Fruit fly (Drosophila melanogaster) whole organism, embryonic: ENCODE results near the gene Arf4.

Source experiments
- Bgb ChIP-seq: fragments of 200-800 bp; sonication (Bioruptor generic); IDR thresholded peaks from 2 replicates; pipeline ENCODE4 v1.3.6; 2022; ENCODE audit warnings: missing biosample characterization, missing genetic modification characterization; ENCODE audit not compliant: partially characterized antibody
- BtbVII ChIP-seq: fragments of 200-800 bp; sonication (Bioruptor generic); optimal IDR thresholded peaks from 3 replicates; lab custom pipeline; 2017; ENCODE audit warnings: missing biosample characterization, mild to moderate bottlenecking, missing genetic modification characterization
- CG10274 ChIP-seq: fragments of 200-800 bp; sonication (Bioruptor generic); optimal IDR thresholded peaks from 3 replicates; lab custom pipeline; 2017; ENCODE audit warnings: missing biosample characterization, mild to moderate bottlenecking, missing genetic modification characterization
- CG12236 ChIP-seq: fragments of 200-800 bp; sonication (Bioruptor generic); optimal IDR thresholded peaks from 2 replicates; lab custom pipeline; 2016; ENCODE audit warnings: missing biosample characterization, missing genetic modification characterization
- CG13287 ChIP-seq: fragments of 200-800 bp; sonication (Bioruptor generic); IDR thresholded peaks from 2 replicates; pipeline ENCODE4 v1.3.6; 2022; ENCODE audit warnings: missing biosample characterization, missing genetic modification characterization; ENCODE audit not compliant: partially characterized antibody
- CG13424 ChIP-seq: fragments of 200-800 bp; sonication (Bioruptor generic); optimal IDR thresholded peaks from 2 replicates; lab custom pipeline; 2019; ENCODE audit warnings: missing biosample characterization, mild to moderate bottlenecking, missing genetic modification characterization, moderate library complexity
- CG14860 ChIP-seq: fragments of 200-800 bp; sonication (Bioruptor generic); IDR thresholded peaks from 3 replicates; pipeline ENCODE4 v1.3.6; 2022; ENCODE audit warnings: missing biosample characterization, missing genetic modification characterization; ENCODE audit not compliant: partially characterized antibody
- CG16813 ChIP-seq: fragments of 200-800 bp; sonication (Bioruptor generic); IDR thresholded peaks from 3 replicates; pipeline ENCODE4 v1.3.6; 2022; ENCODE audit warnings: missing biosample characterization, missing genetic modification characterization; ENCODE audit not compliant: partially characterized antibody
- CG17361 ChIP-seq: fragments of 200-800 bp; sonication (Bioruptor generic); IDR thresholded peaks from 3 replicates; pipeline ENCODE4 v1.3.6; 2022; ENCODE audit warnings: missing biosample characterization, missing genetic modification characterization
- CG17568 ChIP-seq: fragments of 200-800 bp; sonication (Bioruptor generic); optimal IDR thresholded peaks from 2 replicates; lab custom pipeline; 2018; ENCODE audit warnings: missing biosample characterization, mild to moderate bottlenecking, missing genetic modification characterization, moderate library complexity
- CG2116 ChIP-seq: fragments of 200-800 bp; sonication (Bioruptor generic); optimal IDR thresholded peaks from 3 replicates; lab custom pipeline; 2018; ENCODE audit warnings: missing biosample characterization, mild to moderate bottlenecking, missing genetic modification characterization
- CG2199 ChIP-seq: fragments of 200-800 bp; sonication (Bioruptor generic); IDR thresholded peaks from 3 replicates; pipeline ENCODE4 v1.3.6; 2022; ENCODE audit warnings: missing biosample characterization, missing genetic modification characterization
- CG2712 ChIP-seq: fragments of 200-800 bp; optimal IDR thresholded peaks from 3 replicates; lab custom pipeline; 2019; ENCODE audit warnings: missing biosample characterization, mild to moderate bottlenecking, missing genetic modification characterization, moderate library complexity
- CG30403 ChIP-seq: fragments of 200-800 bp; sonication (Bioruptor generic); optimal IDR thresholded peaks from 3 replicates; lab custom pipeline; 2016; ENCODE audit warnings: missing biosample characterization, missing genetic modification characterization
- CG33213 ChIP-seq: fragments of 200-800 bp; sonication (Bioruptor generic); optimal IDR thresholded peaks from 3 replicates; lab custom pipeline; 2016; ENCODE audit warnings: missing biosample characterization, missing genetic modification characterization
- CG34224 ChIP-seq: fragments of 200-800 bp; sonication (Bioruptor generic); IDR thresholded peaks from 3 replicates; pipeline ENCODE4 v1.3.6; 2022; ENCODE audit warnings: missing biosample characterization, missing genetic modification characterization; ENCODE audit not compliant: partially characterized antibody
- CG5953 ChIP-seq: fragments of 200-800 bp; sonication (Bioruptor generic); IDR thresholded peaks from 2 replicates; pipeline ENCODE4 v1.3.6; 2022; ENCODE audit warnings: missing biosample characterization, missing genetic modification characterization
- CG6791 ChIP-seq: fragments of 200-800 bp; sonication (Bioruptor generic); IDR thresholded peaks from 3 replicates; pipeline ENCODE4 v1.3.6; 2022; ENCODE audit warnings: missing biosample characterization, missing genetic modification characterization; ENCODE audit not compliant: partially characterized antibody
- CG8290 ChIP-seq, 3 experiments: fragments of 200-800 bp; sonication (Bioruptor generic); optimal IDR thresholded peaks; 2 replicates each; lab custom pipeline; 2016 to 2019; ENCODE audit warnings: missing biosample characterization in 3 of 3, missing genetic modification characterization in 3 of 3, mild to moderate bottlenecking in 2 of 3, moderate library complexity in 1 of 3
- CTCF ChIP-seq: fragments of 200-800 bp; sonication (Bioruptor generic); optimal IDR thresholded peaks from 2 replicates; lab custom pipeline; 2017; ENCODE audit warnings: missing biosample characterization, mild to moderate bottlenecking, missing genetic modification characterization, moderate library complexity
- Dbx ChIP-seq: fragments of 200-800 bp; sonication (Bioruptor generic); IDR thresholded peaks from 3 replicates; pipeline ENCODE4 v1.3.6; 2022; ENCODE audit warnings: missing biosample characterization, missing genetic modification characterization
- Dll ChIP-seq: fragments of 200-800 bp; sonication (Bioruptor generic); IDR thresholded peaks from 4 replicates; pipeline ENCODE4 v1.3.6; 2022; ENCODE audit warnings: missing biosample characterization, missing genetic modification characterization; ENCODE audit not compliant: partially characterized antibody
- Doc3 ChIP-seq: fragments of 200-800 bp; sonication (Bioruptor generic); IDR thresholded peaks from 3 replicates; pipeline ENCODE4 v1.3.6; 2022; ENCODE audit warnings: missing biosample characterization, missing genetic modification characterization; ENCODE audit not compliant: partially characterized antibody
- Dp ChIP-seq: fragments of 200-800 bp; sonication (Bioruptor generic); optimal IDR thresholded peaks from 2 replicates; lab custom pipeline; 2018; ENCODE audit warnings: missing biosample characterization, mild to moderate bottlenecking, missing genetic modification characterization, moderate library complexity
- Dref ChIP-seq: fragments of 200-800 bp; sonication (Bioruptor generic); IDR thresholded peaks from 2 replicates; pipeline ENCODE4 v1.3.6; 2022; ENCODE audit warnings: missing biosample characterization, missing genetic modification characterization
- E2f2 ChIP-seq: fragments of 200-800 bp; sonication (Bioruptor generic); IDR thresholded peaks from 2 replicates; pipeline ENCODE4 v1.3.6; 2022; ENCODE audit warnings: missing biosample characterization, missing genetic modification characterization
- Ets97D ChIP-seq: fragments of 200-800 bp; sonication (Bioruptor generic); optimal IDR thresholded peaks from 3 replicates; lab custom pipeline; 2016; ENCODE audit warnings: missing biosample characterization, missing genetic modification characterization
- H15 ChIP-seq: fragments of 200-800 bp; sonication (Bioruptor generic); IDR thresholded peaks from 3 replicates; pipeline ENCODE4 v1.3.6; 2022; ENCODE audit warnings: missing biosample characterization, missing genetic modification characterization
- Lhr ChIP-seq: fragments of 200-800 bp; sonication (Bioruptor generic); optimal IDR thresholded peaks from 3 replicates; lab custom pipeline; 2017; ENCODE audit warnings: mild to moderate bottlenecking, missing biosample characterization, missing genetic modification reagents, missing genetic modification characterization
- Pdp1 ChIP-seq, 2 experiments: fragments of 200-800 bp; sonication (Bioruptor generic); optimal IDR thresholded peaks; 3 replicates each; lab custom pipeline; 2016; ENCODE audit warnings: missing biosample characterization in 2 of 2, missing genetic modification characterization in 2 of 2, mild to moderate bottlenecking in 1 of 2, moderate library complexity in 1 of 2
- Scr ChIP-seq: fragments of 200-800 bp; sonication (Bioruptor generic); IDR thresholded peaks from 2 replicates; pipeline ENCODE4 v1.3.6; 2022; ENCODE audit warnings: missing biosample characterization, missing genetic modification characterization; ENCODE audit not compliant: partially characterized antibody
- Sry-δ ChIP-seq: fragments of 200-800 bp; sonication (Bioruptor generic); optimal IDR thresholded peaks from 2 replicates; lab custom pipeline; 2016; ENCODE audit warnings: missing biosample characterization, missing genetic modification characterization
- ash1 ChIP-seq: fragments of 200-800 bp; sonication (Bioruptor generic); optimal IDR thresholded peaks from 2 replicates; lab custom pipeline; 2018; ENCODE audit warnings: missing biosample characterization, mild to moderate bottlenecking, missing genetic modification characterization
- bowl ChIP-seq: fragments of 200-800 bp; sonication (Bioruptor generic); IDR thresholded peaks from 2 replicates; pipeline ENCODE4 v1.3.6; 2022; ENCODE audit warnings: missing biosample characterization, missing genetic modification characterization
- croc ChIP-seq: fragments of 200-800 bp; sonication (Bioruptor generic); conservative IDR thresholded peaks from 3 replicates; pipeline ENCODE4 v1.3.6; 2022; ENCODE audit warnings: missing biosample characterization, missing genetic modification characterization
- dati ChIP-seq: fragments of 200-800 bp; sonication (Bioruptor generic); IDR thresholded peaks from 2 replicates; pipeline ENCODE4 v1.3.6; 2022; ENCODE audit warnings: missing biosample characterization, missing genetic modification characterization
- gfzf ChIP-seq: fragments of 200-800 bp; sonication (Bioruptor generic); optimal IDR thresholded peaks from 2 replicates; lab custom pipeline; 2016; ENCODE audit warnings: missing biosample characterization, mild to moderate bottlenecking, missing genetic modification characterization, moderate library complexity
- gro ChIP-seq: fragments of 200-800 bp; sonication (Bioruptor generic); optimal IDR thresholded peaks from 2 replicates; lab custom pipeline; 2016; ENCODE audit warnings: missing biosample characterization, missing genetic modification characterization
- inv ChIP-seq: fragments of 200-800 bp; sonication (Bioruptor generic); IDR thresholded peaks from 2 replicates; pipeline ENCODE4 v1.3.6; 2022; ENCODE audit warnings: missing biosample characterization, missing genetic modification characterization; ENCODE audit not compliant: partially characterized antibody
- knrl ChIP-seq: fragments of 200-800 bp; sonication (Bioruptor generic); IDR thresholded peaks from 3 replicates; pipeline ENCODE4 v1.3.6; 2022; ENCODE audit warnings: missing biosample characterization, missing genetic modification characterization; ENCODE audit not compliant: partially characterized antibody
- mld ChIP-seq: fragments of 200-800 bp; sonication (Bioruptor generic); IDR thresholded peaks from 3 replicates; pipeline ENCODE4 v1.3.6; 2022; ENCODE audit warnings: missing biosample characterization, missing genetic modification characterization; ENCODE audit not compliant: partially characterized antibody
- nerfin-2 ChIP-seq: fragments of 200-800 bp; sonication (Bioruptor generic); IDR thresholded peaks from 2 replicates; pipeline ENCODE4 v1.3.6; 2022; ENCODE audit warnings: missing biosample characterization, missing genetic modification characterization; ENCODE audit not compliant: partially characterized antibody
- pzg ChIP-seq: fragments of 200-800 bp; sonication (Bioruptor generic); optimal IDR thresholded peaks from 3 replicates; lab custom pipeline; 2018; ENCODE audit warnings: missing biosample characterization, mild to moderate bottlenecking, missing genetic modification characterization, moderate library complexity
- sna ChIP-seq: fragments of 200-800 bp; sonication (Bioruptor generic); IDR thresholded peaks from 2 replicates; pipeline ENCODE4 v1.3.6; 2022; ENCODE audit warnings: missing biosample characterization, missing genetic modification characterization; ENCODE audit not compliant: partially characterized antibody
- tna ChIP-seq: fragments of 200-800 bp; sonication (Bioruptor generic); IDR thresholded peaks from 2 replicates; pipeline ENCODE4 v1.3.6; 2022; ENCODE audit warnings: missing biosample characterization, missing genetic modification characterization; ENCODE audit not compliant: partially characterized antibody
- trem ChIP-seq: fragments of 200-800 bp; optimal IDR thresholded peaks from 3 replicates; lab custom pipeline; 2019; ENCODE audit warnings: missing biosample characterization, mild to moderate bottlenecking, missing genetic modification characterization, moderate library complexity
- unc-4 ChIP-seq: fragments of 200-800 bp; sonication (Bioruptor generic); IDR thresholded peaks from 2 replicates; pipeline ENCODE4 v1.3.6; 2022; ENCODE audit warnings: missing biosample characterization, missing genetic modification characterization; ENCODE audit not compliant: partially characterized antibody

Arf4 gene

DNA sequence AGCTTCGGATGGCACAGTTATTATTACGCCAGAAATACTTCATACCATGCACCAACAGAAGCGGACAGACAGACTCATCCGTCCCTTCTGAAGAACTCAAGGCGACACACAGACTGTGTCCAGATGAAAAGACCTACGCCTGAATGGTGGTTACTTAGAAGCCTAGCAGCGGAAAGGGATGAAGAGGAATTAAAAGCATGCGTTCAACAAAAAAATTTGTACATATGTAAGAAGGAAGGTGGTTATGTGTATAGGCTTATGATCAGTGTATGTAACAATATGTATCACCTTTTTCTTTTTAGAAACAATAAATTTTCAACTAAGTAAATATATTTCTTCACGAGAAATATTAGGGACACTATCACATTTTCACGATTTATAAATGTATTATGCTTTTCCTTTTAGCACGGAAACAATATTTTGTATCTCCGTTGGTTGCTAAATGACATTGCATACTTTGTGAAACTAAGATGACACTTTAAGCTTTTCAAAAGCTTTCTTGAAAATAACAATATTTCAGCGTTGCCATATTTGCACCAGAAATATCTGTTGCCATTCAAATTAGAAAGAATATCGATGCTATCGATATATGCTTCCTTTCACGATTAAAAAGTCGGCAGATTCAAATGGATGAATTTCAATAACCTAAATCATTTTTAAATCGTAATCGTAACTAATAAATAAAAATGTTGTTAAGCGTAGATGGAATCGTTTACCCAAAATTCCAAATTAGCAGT, 39.5 kb upstream of the Arf4 start, which contains the start of gene Actbeta (continued):
- peak; percentile 4 for TF ChIP-seq CG13424
- TF ChIP-seq BtbVII (GFP tag; lab: Kevin White, UChicago), result no peak
- TF ChIP-seq Sry-δ (GFP tag; lab: Kevin White, UChicago), result peak; percentile 75
- peak; percentile 4 for TF ChIP-seq CG2712 (tag; lab: Kevin White, UChicago)
- peak; percentile 46 for TF ChIP-seq CG2116 (GFP tag; lab: Kevin White, UChicago)
- TF ChIP-seq bowl, result no peak
- TF ChIP-seq CG12236 (GFP tag; lab: Kevin White, UChicago), result no peak
- TF ChIP-seq Scr (GFP tag; lab: Robert Waterston, UW), result peak; percentile 87
- peak; percentile 87 for TF ChIP-seq sna (GFP tag; lab: Robert Waterston, UW)
- TF ChIP-seq croc (GFP tag; lab: Robert Waterston, UW), result no peak
- TF ChIP-seq CG13287 (GFP tag; lab: Robert Waterston, UW), result peak; percentile 95
- no peak for TF ChIP-seq dati
- peak; percentile 80 for TF ChIP-seq nerfin-2 (GFP tag; lab: Robert Waterston, UW)
- peak; percentile 11 for TF ChIP-seq gfzf (GFP tag; lab: Kevin White, UChicago)
- TF ChIP-seq CG30403 (GFP tag; lab: Kevin White, UChicago), result no peak
- TF ChIP-seq CG6791 (GFP tag; lab: Robert Waterston, UW), result peak; percentile 91
- peak in 1 of 2 experiments; percentile 7 for TF ChIP-seq Pdp1 (GFP tag; optimal IDR thresholded peaks at IDR 0.05; lab: Kevin White, UChicago)
- TF ChIP-seq CG17361 (GFP tag; lab: Robert Waterston, UW), result 0 out of 3 replicates have a peak, but pooled peaks have one; percentile 20
- peak; percentile 24 for TF ChIP-seq CG8290 (GFP tag; optimal IDR thresholded peaks at IDR 0.05; lab: Kevin White, UChicago)
- TF ChIP-seq CG8290 (tag; optimal IDR thresholded peaks at IDR 0.05; lab: Kevin White, UChicago), result peak in 1 of 2 experiments; percentile 20
- no peak for TF ChIP-seq CG17568 (GFP tag; lab: Kevin White, UChicago)
- TF ChIP-seq knrl (GFP tag; lab: Robert Waterston, UW), result peak; percentile 90; the same call in 2 of the 3 replicates
- TF ChIP-seq gro (GFP tag; lab: Kevin White, UChicago), result peak; percentile 24
- TF ChIP-seq unc-4 (GFP tag; lab: Robert Waterston, UW), result peak; percentile 93
- TF ChIP-seq CTCF (GFP tag; lab: Kevin White, UChicago), result peak; percentile 55
- TF ChIP-seq pzg (GFP tag; lab: Kevin White, UChicago), result peak; percentile 81
- TF ChIP-seq Dll (GFP tag; lab: Robert Waterston, UW), result peak; percentile 91
- peak; percentile 86 for TF ChIP-seq Dp
- peak; percentile 95 for TF ChIP-seq Bgb (GFP tag; lab: Robert Waterston, UW)
- TF ChIP-seq tna, result peak; percentile 85
- peak; percentile 83 for TF ChIP-seq Doc3 (GFP tag; lab: Robert Waterston, UW)
- TF ChIP-seq CG14860, result peak; percentile 79
- TF ChIP-seq CG5953 (GFP tag; lab: Robert Waterston, UW), result no peak
- no peak for TF ChIP-seq Dbx
- TF ChIP-seq mld (GFP tag; lab: Robert Waterston, UW), result peak; percentile 88
- TF ChIP-seq trem, result peak; percentile 14
- no peak for TF ChIP-seq H15
- TF ChIP-seq CG33213 (GFP tag; lab: Kevin White, UChicago), result peak; percentile 75
- TF ChIP-seq Ets97D (GFP tag; lab: Kevin White, UChicago), result peak; percentile 82
- TF ChIP-seq CG34224 (GFP tag; lab: Robert Waterston, UW), result peak; percentile 94
- TF ChIP-seq CG16813 (GFP tag; lab: Robert Waterston, UW), result peak; percentile 80
- TF ChIP-seq E2f2 (GFP tag; lab: Robert Waterston, UW), result peak; percentile 91
- no peak for TF ChIP-seq ash1 (GFP tag; lab: Kevin White, UChicago)
- no peak for TF ChIP-seq CG10274 (GFP tag; lab: Kevin White, UChicago)
- peak; percentile 97 for TF ChIP-seq Lhr (GFP tag; lab: Kevin White, UChicago)
- peak; percentile 87 for TF ChIP-seq Dref (GFP tag; lab: Robert Waterston, UW)
- peak; percentile 63; the same call in 1 of the 3 replicates for TF ChIP-seq CG2199
- peak; percentile 73 for TF ChIP-seq inv
